Worm (Caenorhabditis elegans) whole organism, L4/young adult: ENCODE data around the gene R53.4.

ENCODE experiments used
- W03F9.2 ChIP-seq: fragments of 150-350 bp; optimal IDR thresholded peaks from 2 replicates; lab custom pipeline; 2014; ENCODE audit warnings: missing biosample characterization, missing genetic modification characterization
- dao-5 ChIP-seq: sonication (generic microtip); optimal IDR thresholded peaks from 2 replicates; lab custom pipeline; 2016; ENCODE audit warnings: missing genotype, missing genetic modification characterization, moderate library complexity, missing compliant biosample characterization
- him-1 ChIP-seq: sonication (generic microtip); optimal IDR thresholded peaks from 2 replicates; lab custom pipeline; 2016; ENCODE audit warnings: missing genotype, missing genetic modification reagents, missing genetic modification characterization, missing compliant biosample characterization

DNA sequence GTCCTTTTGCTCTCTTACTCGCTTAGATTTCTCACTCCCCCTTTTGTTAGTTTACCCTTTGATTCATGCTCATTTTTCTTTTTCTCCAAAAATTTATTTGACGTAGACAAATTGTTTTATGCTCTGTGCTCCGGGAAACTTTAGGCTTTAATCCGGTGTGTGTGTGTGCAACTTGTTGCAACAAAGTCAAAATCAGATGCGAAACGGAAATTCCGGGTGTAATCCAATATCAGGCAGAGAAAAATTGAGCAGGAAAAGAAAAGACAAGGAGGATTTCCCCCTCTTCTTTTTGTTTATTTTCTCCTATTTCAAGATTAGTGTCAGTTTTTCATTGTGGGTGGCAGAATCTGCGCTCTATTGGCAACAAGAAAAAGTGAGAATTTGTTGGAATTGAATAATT is 24.6 kb upstream of the R53.4 start:
- TF ChIP-seq him-1 (no peak), W03F9.2 (tag; lab: Kevin White, UChicago) (no peak), dao-5 (tag; lab: Kevin White, UChicago) (no peak)
